Worm (Caenorhabditis elegans): Measurements from ENCODE around the gene aat-1.

Gene aat-1

DNA sequence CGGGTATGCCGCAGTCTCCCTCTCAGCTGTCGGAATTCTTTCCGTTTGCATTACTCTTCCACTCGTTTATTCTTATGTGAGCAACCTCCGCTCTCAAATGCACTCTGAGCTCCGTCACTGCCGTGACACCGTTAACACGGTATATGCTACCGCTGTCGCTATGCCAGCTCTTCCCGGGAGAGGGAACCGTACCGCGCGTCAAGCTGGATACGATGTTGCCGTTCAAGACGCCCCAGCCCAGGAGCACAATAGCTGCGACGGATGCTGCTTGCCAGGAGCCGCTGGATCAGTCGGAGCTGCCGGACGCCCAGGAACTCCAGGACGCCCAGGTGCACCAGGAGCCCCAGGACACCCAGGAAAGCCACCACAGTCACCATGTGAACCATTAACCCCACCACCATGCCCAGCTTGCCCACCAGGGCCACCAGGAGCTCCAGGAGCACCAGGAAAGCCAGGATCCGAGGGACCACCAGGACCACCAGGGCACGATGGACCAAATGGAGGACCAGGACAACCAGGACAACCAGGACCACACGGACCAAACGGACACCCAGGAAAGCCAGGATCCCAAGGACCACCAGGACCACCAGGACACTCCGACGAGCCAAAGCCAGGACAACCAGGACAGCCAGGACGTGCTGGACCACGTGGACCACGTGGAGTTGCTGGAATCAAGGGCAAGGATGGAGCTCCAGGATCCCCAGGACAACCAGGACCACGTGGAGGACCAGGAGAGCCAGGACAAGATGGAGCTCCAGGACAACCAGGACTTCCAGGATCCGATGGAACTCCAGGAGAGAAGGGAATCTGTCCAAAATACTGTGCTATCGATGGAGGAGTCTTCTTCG lies 37.7 kb downstream of the aat-1 start:
- no peak for TF ChIP-seq unc-62 (GFP tag; optimal IDR thresholded peaks at IDR 0.05)

- no peak for TF ChIP-seq unc-62 (GFP tag; optimal IDR thresholded peaks at IDR 0.05)
These were observed 38.4 kb downstream of the aat-1 start, which contains the start of gene col-122 for ce11 chrIV:9563079-9563478. col-122 (plus strand) TSS chrIV:9563379.
